Worm (Caenorhabditis elegans): ENCODE measurements around the gene mltn-13.

mltn-13 gene

DNA sequence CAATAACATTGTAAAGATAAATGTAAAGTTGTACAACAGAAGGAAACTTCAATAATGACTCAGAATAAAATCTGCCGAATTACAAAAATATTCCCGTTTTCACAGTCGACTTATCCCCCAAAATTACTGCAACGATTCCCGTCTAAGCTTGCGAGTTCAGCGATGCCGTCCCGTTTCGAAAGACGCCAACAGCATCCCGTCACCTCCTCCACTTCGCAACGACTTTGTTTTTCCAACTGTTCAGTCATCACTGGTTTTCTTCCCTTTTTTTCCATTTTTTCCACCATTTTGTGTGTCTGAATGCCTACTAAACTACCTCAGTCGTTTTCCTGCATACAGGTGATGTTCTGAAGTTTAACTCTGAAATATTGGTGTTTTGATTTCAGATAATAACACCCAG, 7.5 kb downstream of the mltn-13 start, which contains the start of gene F15A8.1:
F15A8.1 (plus strand) TSS at position 301 of the 400 bp plus-strand sequence.
- TF ChIP-seq zip-4 (GFP tag; optimal IDR thresholded peaks at IDR 0.05): no peak
- no peak for TF ChIP-seq nhr-11 (tag; optimal IDR thresholded peaks at IDR 0.05)

DNA sequence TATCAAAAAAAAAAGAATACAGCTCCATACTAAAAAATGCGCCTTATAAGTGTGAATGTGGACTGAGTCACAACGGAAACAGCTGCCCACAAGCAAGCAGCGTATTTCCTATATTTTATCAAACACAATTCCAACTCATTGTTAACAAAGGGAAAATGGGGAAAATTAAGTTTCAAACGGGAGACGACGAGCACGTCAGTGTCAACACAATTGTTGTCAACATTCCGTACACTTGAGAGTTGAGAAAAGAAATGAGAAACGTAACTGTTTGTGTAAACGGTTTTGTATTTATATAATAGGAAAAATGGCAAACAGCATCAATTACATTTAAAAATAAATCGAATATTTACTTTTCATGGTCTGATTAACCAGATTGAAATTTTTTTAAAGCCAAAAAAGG, 8.6 kb downstream of the mltn-13 start:
- TF ChIP-seq blmp-1 (tag; optimal IDR thresholded peaks at IDR 0.05): no peak
- peak; percentile 11 for TF ChIP-seq lin-14 (GFP tag; optimal IDR thresholded peaks at IDR 0.05)
- TF ChIP-seq ama-1 (optimal IDR thresholded peaks at IDR 0.05): no peak
- no peak for TF ChIP-seq isw-1 (GFP tag; IDR thresholded peaks at IDR 0.05)
- no peak for TF ChIP-seq sox-4 (tag; optimal IDR thresholded peaks at IDR 0.05)
- TF ChIP-seq F16B12.6 (tag; optimal IDR thresholded peaks at IDR 0.05): no peak
- no peak for TF ChIP-seq egl-13 (tag; optimal IDR thresholded peaks at IDR 0.05)

DNA sequence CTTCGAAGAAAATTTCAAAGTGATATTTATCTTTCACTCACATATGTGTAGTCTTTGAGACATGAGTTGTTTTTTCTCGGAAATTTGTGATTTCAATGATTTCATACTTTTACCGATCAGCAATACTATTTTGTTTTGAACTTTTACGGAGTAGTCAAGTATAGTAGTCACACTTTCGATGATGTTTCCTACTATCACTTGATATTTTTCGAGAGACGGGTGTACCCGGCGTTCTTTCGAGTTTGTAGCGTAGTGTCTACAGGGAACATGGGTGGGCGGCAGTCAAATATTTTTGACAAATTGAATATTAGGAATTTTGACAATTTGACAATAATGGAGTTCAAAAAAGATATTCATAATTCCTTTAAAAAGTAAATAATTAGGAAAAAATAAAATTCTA, 9.4 kb downstream of the mltn-13 start:
- TF ChIP-seq pqm-1 (tag; optimal IDR thresholded peaks at IDR 0.05): no peak
- TF ChIP-seq skn-1 (tag; optimal IDR thresholded peaks at IDR 0.05): no peak
- TF ChIP-seq hlh-4 (tag; optimal IDR thresholded peaks at IDR 0.05): no peak
- TF ChIP-seq ets-5 (GFP tag; IDR thresholded peaks at IDR 0.05): no peak
- TF ChIP-seq nhr-28 (tag; optimal IDR thresholded peaks at IDR 0.05): no peak
- no peak for TF ChIP-seq ceh-82 (tag; optimal IDR thresholded peaks at IDR 0.05)
- TF ChIP-seq nhr-77 (tag; optimal IDR thresholded peaks at IDR 0.05): no peak
- no peak for TF ChIP-seq snpc-4 (tag; optimal IDR thresholded peaks at IDR 0.05)
- no peak for TF ChIP-seq C34B4.2 (tag; optimal IDR thresholded peaks at IDR 0.05)
- no peak for TF ChIP-seq lsy-2 (tag; optimal IDR thresholded peaks at IDR 0.05)
- no peak for TF ChIP-seq C04F5.9 (tag; optimal IDR thresholded peaks at IDR 0.05)
- no peak for TF ChIP-seq lin-14 (GFP tag; optimal IDR thresholded peaks at IDR 0.05)
- no peak for TF ChIP-seq nhr-19 (GFP tag; conservative IDR thresholded peaks at IDR 0.05)
- TF ChIP-seq zag-1 (tag; optimal IDR thresholded peaks at IDR 0.05): no peak
- TF ChIP-seq jun-1 (tag; optimal IDR thresholded peaks at IDR 0.05): no peak

DNA sequence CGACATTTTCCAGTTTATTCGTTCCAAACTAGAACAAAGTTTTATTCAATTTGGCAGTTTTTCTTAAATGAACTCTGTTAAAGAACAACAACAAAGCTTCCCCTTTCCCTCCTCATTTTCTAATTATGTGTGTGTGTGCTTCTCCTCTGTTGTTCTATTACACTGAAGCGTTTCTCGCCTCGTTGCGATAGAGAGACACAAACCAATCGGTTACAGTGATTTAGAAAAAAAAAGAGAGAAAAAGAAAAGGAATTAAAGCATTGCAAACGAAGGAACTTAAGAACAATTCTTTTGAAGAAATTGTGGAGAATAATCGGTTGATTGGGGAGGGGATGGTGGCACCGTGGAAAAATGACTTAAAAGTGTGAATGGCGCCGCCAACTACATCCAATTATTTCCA, 10.6 kb downstream of the mltn-13 start, which contains the start of gene cest-26:
cest-26 (minus strand) TSS at position 101 of the 400 bp plus-strand sequence.
- TF ChIP-seq lin-14 (GFP tag; optimal IDR thresholded peaks at IDR 0.05): peak; percentile 4
- TF ChIP-seq dsc-1 (tag; optimal IDR thresholded peaks at IDR 0.05): peak; percentile 7
- no peak for TF ChIP-seq nhr-237 (tag; optimal IDR thresholded peaks at IDR 0.05)

DNA sequence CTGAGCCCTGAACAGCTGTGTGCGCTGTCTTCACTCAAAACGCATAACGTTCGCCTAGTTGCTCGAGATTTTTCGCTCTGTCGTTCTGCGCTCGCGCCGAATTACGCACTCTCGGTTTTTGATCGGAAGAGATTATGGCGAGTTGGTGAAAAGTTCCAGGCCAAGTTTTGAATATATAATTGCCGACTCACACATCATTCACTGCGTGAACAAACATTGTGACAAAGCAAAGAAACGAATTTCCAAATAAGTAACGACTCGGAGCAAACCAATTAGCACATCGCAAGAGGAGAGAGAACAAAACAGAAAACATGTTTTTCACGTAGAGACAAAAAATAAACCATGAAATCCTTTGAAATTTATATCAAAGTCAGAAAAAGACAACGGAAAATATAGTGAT, 12.8 kb downstream of the mltn-13 start:
- TF ChIP-seq ets-5 (GFP tag; IDR thresholded peaks at IDR 0.05): no peak
- TF ChIP-seq C16A3.4 (tag; optimal IDR thresholded peaks at IDR 0.05): no peak
- peak; percentile 10 for TF ChIP-seq lin-14 (GFP tag; optimal IDR thresholded peaks at IDR 0.05)
- no peak for TF ChIP-seq C34B4.2 (tag; optimal IDR thresholded peaks at IDR 0.05)
- TF ChIP-seq aha-1 (tag; optimal IDR thresholded peaks at IDR 0.05): no peak

DNA sequence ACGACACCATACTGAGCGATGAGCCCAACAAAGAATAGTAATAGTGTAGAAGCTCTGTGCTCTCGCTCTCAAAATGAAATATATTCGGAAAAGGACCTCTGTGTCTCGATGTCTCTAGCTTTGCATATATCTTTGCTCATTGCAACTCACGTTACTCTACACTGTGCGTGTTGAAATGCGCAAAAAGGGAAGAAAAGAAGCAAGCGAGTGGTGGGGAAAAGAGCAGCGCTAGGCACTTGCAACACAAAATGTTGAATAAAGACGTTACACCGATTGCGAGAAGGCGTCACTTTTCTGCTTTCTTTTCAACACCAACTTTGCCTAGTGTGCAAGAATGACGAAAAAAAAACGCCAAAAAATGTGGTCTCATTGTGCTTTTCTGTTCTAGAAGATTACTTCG, 13.6 kb downstream of the mltn-13 start:
- TF ChIP-seq tbx-2 (tag; optimal IDR thresholded peaks at IDR 0.05) (no peak), fkh-10 (GFP tag; optimal IDR thresholded peaks at IDR 0.05) (peak; percentile 10), lin-14 (GFP tag; optimal IDR thresholded peaks at IDR 0.05) (peak; percentile 63), skn-1 (tag; optimal IDR thresholded peaks at IDR 0.05) (peak; percentile 32), ceh-82 (tag; optimal IDR thresholded peaks at IDR 0.05) (peak in 2 of 3 experiments; percentile 2 to 9)

DNA sequence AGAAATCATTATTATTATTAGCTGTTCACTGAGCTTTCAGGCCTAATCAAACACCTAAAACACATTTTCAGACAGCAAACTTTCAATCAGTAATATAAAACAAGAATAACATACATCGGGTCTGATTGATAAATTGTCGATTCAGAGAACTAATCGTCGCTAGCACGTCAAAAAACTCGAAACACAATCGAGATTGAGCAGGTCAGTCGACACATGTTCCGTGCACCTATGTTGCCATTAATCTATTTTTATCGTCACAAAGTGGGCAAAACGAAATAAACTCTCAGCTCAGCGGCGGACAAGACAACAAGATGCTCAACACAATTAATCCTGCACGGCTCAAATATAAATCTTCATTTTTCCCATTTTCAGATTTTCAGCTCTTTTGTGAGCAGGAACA, 18.8 kb downstream of the mltn-13 start:
- TF ChIP-seq fos-1 (tag; optimal IDR thresholded peaks at IDR 0.05) (no peak), sox-4 (tag; optimal IDR thresholded peaks at IDR 0.05) (no peak), nhr-20 (tag; optimal IDR thresholded peaks at IDR 0.05) (no peak), nhr-71 (tag; optimal IDR thresholded peaks at IDR 0.05) (peak; percentile 45), pag-3 (tag; optimal IDR thresholded peaks at IDR 0.05; ENCODE audit: borderline replicate concordance, insufficient read depth) (no peak), F16B12.6 (tag; optimal IDR thresholded peaks at IDR 0.05) (no peak), mdl-1 (tag; optimal IDR thresholded peaks at IDR 0.05) (no peak), sptf-1 (tag; optimal IDR thresholded peaks at IDR 0.05) (no peak), vab-15 (tag; optimal IDR thresholded peaks at IDR 0.05) (no peak), skn-1 (tag; optimal IDR thresholded peaks at IDR 0.05) (no peak), zip-4 (GFP tag; optimal IDR thresholded peaks at IDR 0.05) (no peak), ceh-82 (tag; optimal IDR thresholded peaks at IDR 0.05) (no peak), xbp-1 (tag; optimal IDR thresholded peaks at IDR 0.05) (no peak), lin-39 (tag; optimal IDR thresholded peaks at IDR 0.05) (peak; percentile 3), snpc-4 (tag; optimal IDR thresholded peaks at IDR 0.05) (no peak), ceh-8 (GFP tag; optimal IDR thresholded peaks at IDR 0.05) (no peak), hlh-4 (tag; optimal IDR thresholded peaks at IDR 0.05) (no peak), hlh-17 (GFP tag; optimal IDR thresholded peaks at IDR 0.05; ENCODE audit: borderline replicate concordance) (no peak), nhr-19 (GFP tag; conservative IDR thresholded peaks at IDR 0.05) (peak; percentile 26; the same call in 1 of the 2 replicates), lin-15B (tag; optimal IDR thresholded peaks at IDR 0.05) (no peak), lin-14 (GFP tag; optimal IDR thresholded peaks at IDR 0.05) (peak; percentile 38), dsc-1 (tag; optimal IDR thresholded peaks at IDR 0.05) (peak; percentile 10)
